Worm (Caenorhabditis elegans) whole organism, dauer: ENCODE data around the gene fbxb-82.
"Not testable (repeated sequence)": the region's sequence is repeated elsewhere in the genome, so short reads cannot be mapped to it uniquely, and the experiment has no call there.

Experiments
- unc-62 ChIP-seq: sonication (generic microtip); optimal IDR thresholded peaks from 2 replicates; lab custom pipeline; 2017; ENCODE audit warnings: missing biosample characterization, missing genetic modification reagents, missing genetic modification characterization

fbxb-82 gene

ce11 chrIII:121983-122449, 21.0 kb downstream of the fbxb-82 start, which contains the start of gene C29F9.12:
TSS of gene C29F9.12 (minus strand) at chrIII:122033.
- not testable (repeated sequence) for TF ChIP-seq unc-62 (GFP tag; lab: Kevin White, UChicago)

DNA sequence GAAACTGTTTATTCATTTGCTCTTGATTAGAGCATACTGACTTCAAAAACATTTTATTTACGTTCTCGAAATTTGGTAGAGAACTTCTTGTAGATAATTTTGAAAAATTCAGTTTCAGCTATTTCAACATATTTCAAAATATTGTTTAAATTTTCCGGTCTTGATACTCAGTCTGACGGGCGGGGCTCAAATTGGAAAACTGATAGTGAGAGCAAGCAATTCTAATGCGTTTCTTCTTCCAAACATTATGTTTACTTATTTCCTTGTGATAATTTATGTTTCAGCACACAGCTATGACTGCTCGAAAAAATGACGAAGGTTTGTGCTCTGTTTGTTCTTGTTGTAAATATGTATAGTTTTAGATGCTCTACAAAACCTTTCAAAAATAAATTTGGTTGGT, 22.8 kb downstream of the fbxb-82 start, which contains the start of gene pals-24:
TSS of gene pals-24 (plus strand) at position 237 of the 400 bp plus-strand sequence.
- no peak for TF ChIP-seq unc-62 (GFP tag; lab: Kevin White, UChicago)

- no peak for TF ChIP-seq unc-62 (GFP tag; lab: Kevin White, UChicago)
Observed at ce11 chrIII:117857-118256, 25.2 kb downstream of the fbxb-82 start.

DNA sequence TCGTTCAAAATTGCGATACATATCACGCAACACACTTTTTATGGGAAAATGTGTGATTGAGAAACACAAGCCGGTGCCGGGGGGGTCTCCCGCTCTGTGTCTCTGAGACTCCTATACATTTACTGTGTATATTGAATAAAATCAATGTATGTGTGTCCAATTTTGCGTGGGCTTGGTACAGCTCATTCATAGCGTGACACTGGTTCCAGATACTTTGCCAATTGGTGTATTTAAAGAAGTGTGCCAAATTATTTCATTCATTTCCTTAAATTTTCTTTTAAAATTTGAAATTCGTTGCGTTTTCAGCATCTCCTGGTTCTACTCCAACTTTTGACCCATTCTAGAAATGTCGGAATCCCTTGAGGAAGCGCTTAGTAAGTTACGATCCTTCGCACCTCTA, 25.8 kb downstream of the fbxb-82 start, which contains the start of gene C29F9.5:
TSS of gene C29F9.5 (plus strand) at position 301 of the 400 bp plus-strand sequence.
- no peak for TF ChIP-seq unc-62 (GFP tag; lab: Kevin White, UChicago)

ce11 chrIII:114603-115002, 28.4 kb downstream of the fbxb-82 start, which contains the start of gene C29F9.6:
TSS of gene C29F9.6 (plus strand) at chrIII:114903.
- no peak for TF ChIP-seq unc-62 (GFP tag; lab: Kevin White, UChicago)

DNA sequence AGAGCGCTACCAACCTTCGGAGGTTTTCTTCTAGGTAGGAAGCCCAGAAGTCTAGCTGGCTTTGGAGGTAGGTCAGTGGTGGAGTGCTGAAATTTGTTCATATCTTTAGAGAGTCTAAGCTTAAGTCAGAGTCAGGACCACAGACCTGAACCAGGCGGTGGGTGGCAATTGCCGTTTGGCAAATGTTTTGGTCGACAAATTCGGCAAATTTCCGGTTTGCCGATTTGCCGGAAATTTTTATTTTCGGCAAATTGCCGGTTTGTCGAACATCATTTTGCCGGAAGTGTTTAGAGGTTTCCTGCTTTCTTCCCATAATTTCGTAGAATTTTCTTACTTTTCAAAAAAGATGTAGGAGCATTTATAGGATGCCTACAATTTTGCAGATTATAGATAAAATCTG, 44.2 kb downstream of the fbxb-82 start, which contains the start of gene C29F9.9:
TSS of gene C29F9.9 (minus strand) at position 101 of the 400 bp plus-strand sequence.
- not testable (repeated sequence) for TF ChIP-seq unc-62 (GFP tag; lab: Kevin White, UChicago)

ce11 chrIII:97018-97417, 46.0 kb downstream of the fbxb-82 start, which contains the start of gene C29F9.8:
TSS of gene C29F9.8 (minus strand) at chrIII:97118.
- TF ChIP-seq unc-62 (GFP tag; lab: Kevin White, UChicago) = not testable (repeated sequence)

DNA sequence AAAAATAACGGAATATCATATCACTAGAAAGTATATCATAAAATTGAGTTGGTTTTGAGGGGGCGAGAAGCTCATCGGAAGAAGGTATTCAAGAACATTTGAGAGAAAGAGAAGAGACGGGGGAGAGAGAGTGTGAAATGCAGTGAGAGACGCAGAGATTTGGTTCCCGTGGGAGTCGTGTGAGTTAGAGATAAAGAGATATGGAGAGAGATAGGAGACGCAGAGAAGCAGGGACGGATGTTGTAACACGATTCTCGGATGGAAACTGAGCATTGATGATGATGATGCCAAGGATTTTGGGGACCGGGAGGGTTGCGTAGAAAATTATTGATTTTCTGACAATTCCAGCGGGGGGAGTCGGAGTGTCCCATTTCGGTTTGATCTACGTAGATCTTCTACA, 46.8 kb downstream of the fbxb-82 start:
- no peak for TF ChIP-seq unc-62 (GFP tag; lab: Kevin White, UChicago)

DNA sequence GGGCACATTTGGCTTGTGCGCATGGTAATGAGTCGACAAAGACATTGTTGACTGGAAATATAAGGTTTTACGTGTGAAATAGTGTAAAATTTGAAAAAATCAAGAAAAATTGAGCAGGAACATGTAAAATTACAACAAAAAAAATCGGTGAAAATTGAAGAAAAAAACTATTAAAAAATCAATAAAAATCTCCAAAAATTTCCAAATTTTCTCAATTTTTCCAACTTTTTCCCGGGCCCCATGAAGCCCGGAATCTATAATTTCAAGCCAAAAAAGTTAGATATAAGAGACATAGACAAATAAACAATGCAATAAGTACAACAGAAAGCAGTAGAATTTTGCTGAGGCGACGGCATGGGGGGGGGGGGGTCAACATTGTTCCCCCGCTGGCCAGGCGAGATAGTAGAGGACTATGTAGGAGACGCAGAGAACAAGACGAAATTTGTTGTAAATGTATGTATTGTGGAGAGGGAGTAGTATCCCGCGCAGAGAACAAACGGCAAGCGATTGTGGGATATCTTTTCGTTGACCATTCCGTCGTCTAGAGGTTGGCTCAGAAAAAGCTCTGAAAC, 48.2 kb downstream of the fbxb-82 start, which contains the start of gene pat-4:
TSS of gene pat-4 (minus strand) at position 51 of the 572 bp plus-strand sequence.
- no peak for TF ChIP-seq unc-62 (GFP tag; lab: Kevin White, UChicago)

- TF ChIP-seq unc-62 (GFP tag; lab: Kevin White, UChicago) = no peak
Observed at ce11 chrIII:92247-92646, 50.8 kb downstream of the fbxb-82 start.
